Fruit fly (Drosophila melanogaster) whole organism, embryonic: ENCODE measurements around the gene CG31921.

Experiments used
- ATbp ChIP-seq: fragments of 200-800 bp; sonication (Bioruptor generic); optimal IDR thresholded peaks from 2 replicates; lab custom pipeline; 2017; ENCODE audit warnings: missing biosample characterization, mild to moderate bottlenecking, missing genetic modification characterization, missing genetic modification reagents
- CG11695 ChIP-seq: fragments of 200-800 bp; sonication (Bioruptor generic); IDR thresholded peaks from 3 replicates; pipeline ENCODE4 v1.3.6; 2022; ENCODE audit warnings: missing biosample characterization, missing genetic modification characterization
- CG12236 ChIP-seq: fragments of 200-800 bp; sonication (Bioruptor generic); optimal IDR thresholded peaks from 2 replicates; lab custom pipeline; 2016; ENCODE audit warnings: missing biosample characterization, missing genetic modification characterization
- CG12391 ChIP-seq: fragments of 200-800 bp; sonication (Bioruptor generic); optimal IDR thresholded peaks from 3 replicates; lab custom pipeline; 2018; ENCODE audit warnings: missing biosample characterization, mild to moderate bottlenecking, missing genetic modification characterization, moderate library complexity
- CG13894 ChIP-seq: fragments of 200-800 bp; sonication (Bioruptor generic); optimal IDR thresholded peaks from 3 replicates; lab custom pipeline; 2018; ENCODE audit warnings: missing biosample characterization, mild to moderate bottlenecking, missing genetic modification characterization, moderate library complexity
- CG15601 ChIP-seq: fragments of 200-800 bp; sonication (Bioruptor generic); optimal IDR thresholded peaks from 3 replicates; lab custom pipeline; 2019; ENCODE audit warnings: missing biosample characterization, mild to moderate bottlenecking, missing genetic modification characterization, moderate library complexity
- CG1603 ChIP-seq: fragments of 200-800 bp; sonication (Bioruptor generic); optimal IDR thresholded peaks from 2 replicates; lab custom pipeline; 2019; ENCODE audit warnings: missing biosample characterization, mild to moderate bottlenecking, missing genetic modification characterization, moderate library complexity
- CG1792 ChIP-seq: fragments of 200-800 bp; sonication (Bioruptor generic); optimal IDR thresholded peaks from 2 replicates; lab custom pipeline; 2016; ENCODE audit warnings: missing biosample characterization, missing genetic modification characterization
- CG2678 ChIP-seq: fragments of 200-800 bp; sonication (Bioruptor generic); optimal IDR thresholded peaks from 3 replicates; lab custom pipeline; 2019; ENCODE audit warnings: missing biosample characterization, mild to moderate bottlenecking, missing genetic modification characterization, moderate library complexity
- CG2889 ChIP-seq: fragments of 200-800 bp; sonication (Bioruptor generic); IDR thresholded peaks from 3 replicates; pipeline ENCODE4 v1.3.6; 2022; ENCODE audit warnings: missing biosample characterization, missing genetic modification characterization
- CG31388 ChIP-seq: fragments of 200-800 bp; sonication (Bioruptor generic); optimal IDR thresholded peaks from 2 replicates; lab custom pipeline; 2016; ENCODE audit warnings: missing biosample characterization, missing genetic modification characterization
- CG3163 ChIP-seq: fragments of 200-800 bp; sonication (Bioruptor generic); optimal IDR thresholded peaks from 3 replicates; lab custom pipeline; 2016; ENCODE audit warnings: missing biosample characterization, missing genetic modification characterization
- CG3995 ChIP-seq: fragments of 200-800 bp; sonication (Bioruptor generic); optimal IDR thresholded peaks from 3 replicates; lab custom pipeline; 2016; ENCODE audit warnings: missing biosample characterization, missing genetic modification characterization
- CG42726 ChIP-seq: fragments of 200-800 bp; sonication (Bioruptor generic); IDR thresholded peaks from 2 replicates; pipeline ENCODE4 v1.3.6; 2022; ENCODE audit warnings: missing biosample characterization, missing genetic modification characterization; ENCODE audit not compliant: partially characterized antibody
- CG4360 ChIP-seq: fragments of 200-800 bp; sonication (Bioruptor generic); IDR thresholded peaks from 2 replicates; pipeline ENCODE4 v1.3.6; 2022; ENCODE audit warnings: missing biosample characterization, missing genetic modification characterization
- CG4404 ChIP-seq: fragments of 200-800 bp; sonication (Bioruptor generic); IDR thresholded peaks from 2 replicates; pipeline ENCODE4 v1.3.6; 2022; ENCODE audit warnings: missing biosample characterization, missing genetic modification characterization
- CG7745 ChIP-seq: fragments of 200-800 bp; sonication (Bioruptor generic); optimal IDR thresholded peaks from 2 replicates; lab custom pipeline; 2018; ENCODE audit warnings: missing biosample characterization, mild to moderate bottlenecking, missing genetic modification characterization, moderate library complexity
- CG7839 ChIP-seq: fragments of 200-800 bp; sonication (Bioruptor generic); optimal IDR thresholded peaks from 3 replicates; lab custom pipeline; 2018; ENCODE audit warnings: missing biosample characterization, mild to moderate bottlenecking, missing genetic modification characterization, moderate library complexity
- CG8359 ChIP-seq: fragments of 200-800 bp; sonication (Bioruptor generic); optimal IDR thresholded peaks from 2 replicates; lab custom pipeline; 2017; ENCODE audit warnings: missing biosample characterization, mild to moderate bottlenecking, missing genetic modification characterization, borderline replicate concordance
- CG8388 ChIP-seq: fragments of 200-800 bp; sonication (Bioruptor generic); optimal IDR thresholded peaks from 2 replicates; lab custom pipeline; 2019; ENCODE audit warnings: missing biosample characterization, mild to moderate bottlenecking, missing genetic modification characterization, moderate library complexity
- CG9609 ChIP-seq: fragments of 200-800 bp; sonication (Bioruptor generic); optimal IDR thresholded peaks from 3 replicates; lab custom pipeline; 2016; ENCODE audit warnings: missing biosample characterization, missing genetic modification characterization
- CG9876 ChIP-seq: fragments of 200-800 bp; sonication (Bioruptor generic); optimal IDR thresholded peaks from 2 replicates; lab custom pipeline; 2016; ENCODE audit warnings: missing biosample characterization, missing genetic modification characterization
- CHES-1-like ChIP-seq: fragments of 200-800 bp; sonication (Bioruptor generic); optimal IDR thresholded peaks from 2 replicates; lab custom pipeline; 2016; ENCODE audit warnings: missing biosample characterization, missing genetic modification characterization
- D19B ChIP-seq: fragments of 200-800 bp; sonication (Bioruptor generic); optimal IDR thresholded peaks from 2 replicates; lab custom pipeline; 2017; ENCODE audit warnings: missing biosample characterization, mild to moderate bottlenecking, missing genetic modification characterization
- Gsc ChIP-seq: fragments of 200-800 bp; sonication (Bioruptor generic); IDR thresholded peaks from 2 replicates; pipeline ENCODE4 v1.3.6; 2022; ENCODE audit warnings: missing biosample characterization, missing genetic modification characterization
- HLH3B ChIP-seq: fragments of 200-800 bp; sonication (Bioruptor generic); IDR thresholded peaks from 2 replicates; pipeline ENCODE4 v1.3.6; 2022; ENCODE audit warnings: missing biosample characterization, missing genetic modification characterization
- HmgZ ChIP-seq: fragments of 200-800 bp; sonication (Bioruptor generic); optimal IDR thresholded peaks from 2 replicates; lab custom pipeline; 2018; ENCODE audit warnings: missing biosample characterization, mild to moderate bottlenecking, missing genetic modification characterization
- MTF-1 ChIP-seq: fragments of 200-800 bp; sonication (Bioruptor generic); optimal IDR thresholded peaks from 2 replicates; lab custom pipeline; 2018; ENCODE audit warnings: missing biosample characterization, mild to moderate bottlenecking, missing genetic modification characterization, borderline replicate concordance
- Med ChIP-seq: fragments of 200-800 bp; sonication (Bioruptor generic); peaks from one replicate; lab custom pipeline; 2016; ENCODE audit warnings: missing biosample characterization, missing genetic modification characterization, mild to moderate bottlenecking, inconsistent platforms, moderate library complexity
- Meics ChIP-seq: fragments of 200-800 bp; sonication (Bioruptor generic); optimal IDR thresholded peaks from 2 replicates; lab custom pipeline; 2017; ENCODE audit warnings: missing biosample characterization, mild to moderate bottlenecking, missing genetic modification characterization
- NK7.1 ChIP-seq: fragments of 200-800 bp; sonication (Bioruptor generic); optimal IDR thresholded peaks from 3 replicates; lab custom pipeline; 2016; ENCODE audit warnings: missing biosample characterization, missing genetic modification characterization
- Rfx ChIP-seq: fragments of 200-800 bp; sonication (Bioruptor generic); IDR thresholded peaks from 2 replicates; pipeline ENCODE4 v1.3.6; 2022; ENCODE audit warnings: missing biosample characterization, missing genetic modification characterization
- TFAM ChIP-seq: fragments of 200-800 bp; sonication (Bioruptor generic); optimal IDR thresholded peaks from 2 replicates; lab custom pipeline; 2017; ENCODE audit warnings: missing biosample characterization, missing genetic modification characterization, inconsistent platforms
- Taf1 ChIP-seq: fragments of 200-800 bp; sonication (Bioruptor generic); IDR thresholded peaks from 2 replicates; pipeline ENCODE4 v1.3.6; 2022; ENCODE audit warnings: missing biosample characterization, missing genetic modification characterization
- Trl ChIP-seq, 3 experiments: fragments of >200 bp in 2 of 3; fragments of 200-800 bp in 1 of 3; sonication (Bioruptor generic) in 1 of 3; optimal IDR thresholded peaks; 2 replicates in 1 of 3; 3 replicates in 2 of 3; lab custom pipeline; 2016 to 2017; ENCODE audit warnings: missing biosample characterization in 1 of 3, missing genetic modification characterization in 1 of 3
- caup ChIP-seq: fragments of 200-800 bp; sonication (Bioruptor generic); optimal IDR thresholded peaks from 3 replicates; lab custom pipeline; 2017; ENCODE audit warnings: missing biosample characterization, mild to moderate bottlenecking, missing genetic modification characterization, moderate library complexity; ENCODE audit not compliant: severe bottlenecking
- disco-r ChIP-seq: fragments of 200-800 bp; sonication (Bioruptor generic); optimal IDR thresholded peaks from 2 replicates; lab custom pipeline; 2016; ENCODE audit warnings: missing biosample characterization, missing genetic modification characterization
- esg ChIP-seq: fragments of 200-800 bp; sonication (Bioruptor generic); conservative IDR thresholded peaks from 2 replicates; pipeline ENCODE4 v1.3.6; 2022; ENCODE audit warnings: missing biosample characterization, missing genetic modification characterization
- fd64A ChIP-seq: fragments of 200-800 bp; sonication (Bioruptor generic); optimal IDR thresholded peaks from 3 replicates; lab custom pipeline; 2018; ENCODE audit warnings: missing biosample characterization, mild to moderate bottlenecking, missing genetic modification characterization
- kay ChIP-seq: fragments of 200-800 bp; sonication (Bioruptor generic); optimal IDR thresholded peaks from 2 replicates; lab custom pipeline; 2016; ENCODE audit warnings: missing biosample characterization, missing genetic modification characterization
- klu ChIP-seq: fragments of 200-800 bp; sonication (Bioruptor generic); IDR thresholded peaks from 2 replicates; pipeline ENCODE4 v1.3.6; 2022; ENCODE audit warnings: missing biosample characterization, missing genetic modification characterization
- lola ChIP-seq, 3 experiments: fragments of >200 bp in 2 of 3; fragments of 200-800 bp in 1 of 3; sonication (Bioruptor generic) in 1 of 3; optimal IDR thresholded peaks; 2 replicates each; lab custom pipeline; 2017 to 2019; ENCODE audit warnings: missing biosample characterization in 3 of 3, missing genetic modification characterization in 3 of 3, mild to moderate bottlenecking in 1 of 3, moderate library complexity in 1 of 3
- luna ChIP-seq: fragments of 200-800 bp; sonication (Bioruptor generic); optimal IDR thresholded peaks from 2 replicates; lab custom pipeline; 2016; ENCODE audit warnings: missing biosample characterization, missing genetic modification characterization
- org-1 ChIP-seq: fragments of 200-800 bp; sonication (Bioruptor generic); optimal IDR thresholded peaks from 2 replicates; lab custom pipeline; 2017; ENCODE audit warnings: missing biosample characterization, missing genetic modification characterization
- row ChIP-seq: fragments of 200-800 bp; sonication (Bioruptor generic); IDR thresholded peaks from 3 replicates; pipeline ENCODE4 v1.3.6; 2022; ENCODE audit warnings: missing biosample characterization, missing genetic modification characterization
- sna ChIP-seq: fragments of 200-800 bp; sonication (Bioruptor generic); IDR thresholded peaks from 2 replicates; pipeline ENCODE4 v1.3.6; 2022; ENCODE audit warnings: missing biosample characterization, missing genetic modification characterization; ENCODE audit not compliant: partially characterized antibody
- tna ChIP-seq: fragments of 200-800 bp; sonication (Bioruptor generic); IDR thresholded peaks from 2 replicates; pipeline ENCODE4 v1.3.6; 2022; ENCODE audit warnings: missing biosample characterization, missing genetic modification characterization; ENCODE audit not compliant: partially characterized antibody
- tup ChIP-seq: fragments of 200-800 bp; sonication (Bioruptor generic); optimal IDR thresholded peaks from 2 replicates; lab custom pipeline; 2016; ENCODE audit warnings: missing biosample characterization, mild to moderate bottlenecking, missing genetic modification characterization, moderate library complexity
- unpg ChIP-seq: fragments of 200-800 bp; sonication (Bioruptor generic); optimal IDR thresholded peaks from 3 replicates; lab custom pipeline; 2018; ENCODE audit warnings: missing biosample characterization, mild to moderate bottlenecking, missing genetic modification characterization, moderate library complexity
- wor ChIP-seq: fragments of 200-800 bp; sonication (Bioruptor generic); IDR thresholded peaks from 2 replicates; pipeline ENCODE4 v1.3.6; 2022; ENCODE audit warnings: missing biosample characterization, missing genetic modification characterization

CG31921 gene

DNA sequence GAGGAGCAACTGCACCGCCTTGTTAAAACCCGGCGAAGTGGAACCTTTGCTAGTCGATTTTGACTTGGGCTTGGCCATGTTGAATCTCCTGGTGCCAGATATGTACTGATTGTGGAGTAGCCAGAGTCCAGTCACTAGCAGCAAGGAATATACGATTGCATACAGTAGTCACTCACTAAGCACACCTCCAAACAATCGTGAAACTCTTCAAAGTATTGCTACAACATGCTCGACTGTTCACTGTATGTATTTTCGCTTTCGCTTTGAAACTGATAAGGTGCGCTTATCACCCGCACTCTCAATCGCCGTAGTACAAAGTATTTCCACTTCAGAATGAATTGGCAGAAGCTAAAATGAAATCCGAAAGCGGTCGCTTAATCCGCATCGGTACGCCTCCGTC is 45.7 kb downstream of the CG31921 start (continued):
- TF ChIP-seq CG2889 (GFP tag; lab: Robert Waterston, UW) = peak; percentile 23; the same call in 1 of the 3 replicates
- TF ChIP-seq Meics (GFP tag; lab: Kevin White, UChicago) = peak; percentile 81
- no peak for TF ChIP-seq CG12236 (GFP tag; lab: Kevin White, UChicago)
- peak; percentile 63 for TF ChIP-seq unpg (GFP tag; lab: Kevin White, UChicago)
- TF ChIP-seq lola (GFP tag; optimal IDR thresholded peaks at IDR 0.05; lab: Kevin White, UChicago) = no peak
- no peak for TF ChIP-seq fd64A (GFP tag; lab: Kevin White, UChicago)
- TF ChIP-seq CG8388 = no peak
- TF ChIP-seq CG11695 (GFP tag; lab: Robert Waterston, UW) = peak; percentile 62; the same call in 1 of the 3 replicates
- TF ChIP-seq CG31388 (GFP tag; lab: Kevin White, UChicago) = peak; percentile 46
- TF ChIP-seq CG4360 (GFP tag; lab: Robert Waterston, UW) = peak; percentile 44; the same call in 1 of the 2 replicates
- no peak for TF ChIP-seq CG4404
- TF ChIP-seq CHES-1-like (GFP tag; lab: Kevin White, UChicago) = peak; percentile 60
- no peak for TF ChIP-seq CG7745
- TF ChIP-seq CG13894 (tag; lab: Kevin White, UChicago) = peak; percentile 65
- no peak for TF ChIP-seq CG3995 (GFP tag; lab: Kevin White, UChicago)
- TF ChIP-seq NK7.1 (GFP tag; lab: Kevin White, UChicago) = no peak
- peak; percentile 31 for TF ChIP-seq CG3163
- TF ChIP-seq luna = no peak
- peak; percentile 74 for TF ChIP-seq caup (GFP tag; lab: Kevin White, UChicago)
- TF ChIP-seq Taf1 = peak; percentile 75
- no peak for TF ChIP-seq Gsc (GFP tag; lab: Robert Waterston, UW)
- TF ChIP-seq tup (GFP tag; lab: Kevin White, UChicago) = peak; percentile 39
- TF ChIP-seq tna (GFP tag; lab: Robert Waterston, UW) = no peak
- no peak for TF ChIP-seq CG1792 (GFP tag; lab: Kevin White, UChicago)
- peak; percentile 61 for TF ChIP-seq HLH3B
- peak; percentile 91 for TF ChIP-seq HmgZ (tag; lab: Kevin White, UChicago)
- TF ChIP-seq wor (GFP tag; lab: Robert Waterston, UW) = no peak
- no peak for TF ChIP-seq TFAM
- TF ChIP-seq CG7839 = peak; percentile 73
- peak; percentile 57 for TF ChIP-seq CG1603 (tag; lab: Kevin White, UChicago)
- no peak for TF ChIP-seq sna (GFP tag; lab: Robert Waterston, UW)
- no peak for TF ChIP-seq CG15601 (tag; lab: Kevin White, UChicago)
- TF ChIP-seq org-1 (GFP tag; lab: Kevin White, UChicago) = peak; percentile 49
- TF ChIP-seq ATbp (GFP tag; lab: Kevin White, UChicago) = peak; percentile 45
- TF ChIP-seq CG8359 (GFP tag; lab: Kevin White, UChicago) = no peak
- no peak for TF ChIP-seq disco-r (GFP tag; lab: Kevin White, UChicago)
- TF ChIP-seq Rfx = peak; percentile 88
- TF ChIP-seq CG42726 (GFP tag; lab: Robert Waterston, UW) = no peak
- peak; percentile 25 for TF ChIP-seq kay
- no peak for TF ChIP-seq Trl (optimal IDR thresholded peaks at IDR 0.05; lab: Kevin White, UChicago)
- peak; percentile 72 for TF ChIP-seq Trl (GFP tag; optimal IDR thresholded peaks at IDR 0.05; lab: Kevin White, UChicago)
- peak; percentile 96 for TF ChIP-seq row (GFP tag; lab: Robert Waterston, UW)
- TF ChIP-seq MTF-1 (GFP tag; lab: Kevin White, UChicago) = peak; percentile 62
- TF ChIP-seq CG9876 (GFP tag; lab: Kevin White, UChicago) = peak; percentile 63
- peak; percentile 43 for TF ChIP-seq CG9609 (GFP tag; lab: Kevin White, UChicago)
- peak; percentile 39; the same call in 1 of the 2 replicates for TF ChIP-seq esg (GFP tag; lab: Robert Waterston, UW)
- peak; percentile 95 for TF ChIP-seq Med
- no peak for TF ChIP-seq klu (GFP tag; lab: Robert Waterston, UW)
- peak; percentile 72 for TF ChIP-seq CG2678 (tag; lab: Kevin White, UChicago)
- TF ChIP-seq CG12391 (tag; lab: Kevin White, UChicago) = peak; percentile 65
- peak; percentile 49 for TF ChIP-seq D19B (GFP tag; lab: Kevin White, UChicago)
